Worm (Caenorhabditis elegans) whole organism, late embryonic: Measurements from ENCODE around the gene B0302.5.

Source experiments
- F13H6.1 ChIP-seq: sonication (generic microtip); optimal IDR thresholded peaks from 2 replicates; lab custom pipeline; 2016; ENCODE audit warnings: missing genetic modification characterization, missing compliant biosample characterization
- K09A11.1 ChIP-seq: sonication (generic microtip); optimal IDR thresholded peaks from 2 replicates; lab custom pipeline; 2017; ENCODE audit warnings: antibody characterized with exemption, mild to moderate bottlenecking, missing genetic modification characterization, missing compliant biosample characterization; ENCODE audit not compliant: insufficient read depth
- T23F11.4 ChIP-seq: fragments of 200-800 bp; sonication (Bioruptor generic); optimal IDR thresholded peaks from 2 replicates; lab custom pipeline; 2018; ENCODE audit warnings: mild to moderate bottlenecking, missing genetic modification characterization, missing compliant biosample characterization
- ahr-1 ChIP-seq: sonication (generic microtip); optimal IDR thresholded peaks from 2 replicates; lab custom pipeline; 2016; ENCODE audit warnings: missing genetic modification characterization, missing compliant biosample characterization
- ceh-14 ChIP-seq: sonication (generic microtip); optimal IDR thresholded peaks from 2 replicates; lab custom pipeline; 2016; ENCODE audit warnings: missing genotype, missing genetic modification characterization, missing compliant biosample characterization
- ceh-18 ChIP-seq: sonication (generic microtip); optimal IDR thresholded peaks from 2 replicates; lab custom pipeline; 2016; ENCODE audit warnings: missing genetic modification characterization, missing compliant biosample characterization
- ceh-24 ChIP-seq: sonication (generic microtip); optimal IDR thresholded peaks from 2 replicates; lab custom pipeline; 2016; ENCODE audit warnings: mild to moderate bottlenecking, missing genetic modification characterization, missing compliant biosample characterization
- ceh-31 ChIP-seq: sonication (generic microtip); optimal IDR thresholded peaks from 2 replicates; lab custom pipeline; 2016; ENCODE audit warnings: missing genetic modification characterization, missing compliant biosample characterization
- ceh-6 ChIP-seq: fragments of 200-800 bp; sonication (Bioruptor generic); optimal IDR thresholded peaks from 2 replicates; lab custom pipeline; 2018; ENCODE audit warnings: mild to moderate bottlenecking, missing genetic modification characterization, missing compliant biosample characterization
- dmd-4 ChIP-seq: sonication (generic microtip); optimal IDR thresholded peaks from 2 replicates; lab custom pipeline; 2016; ENCODE audit warnings: borderline replicate concordance, missing genetic modification characterization, missing compliant biosample characterization
- dve-1 ChIP-seq: sonication (generic microtip); optimal IDR thresholded peaks from 2 replicates; lab custom pipeline; 2017; ENCODE audit warnings: antibody characterized with exemption, mild to moderate bottlenecking, missing genetic modification characterization, missing compliant biosample characterization
- elt-2 ChIP-seq: sonication (generic microtip); optimal IDR thresholded peaks from 2 replicates; lab custom pipeline; 2016; ENCODE audit warnings: missing genetic modification reagents, missing genetic modification characterization, missing compliant biosample characterization
- elt-4 ChIP-seq: sonication (generic microtip); optimal IDR thresholded peaks from 2 replicates; lab custom pipeline; 2016; ENCODE audit warnings: missing genetic modification characterization, missing compliant biosample characterization
- gmeb-2 ChIP-seq: sonication (generic microtip); optimal IDR thresholded peaks from 2 replicates; lab custom pipeline; 2016; ENCODE audit warnings: missing genetic modification characterization, inconsistent platforms, missing compliant biosample characterization
- hlh-15 ChIP-seq: sonication (generic microtip); optimal IDR thresholded peaks from 2 replicates; lab custom pipeline; 2016; ENCODE audit warnings: missing genetic modification characterization, missing compliant biosample characterization
- hlh-8 ChIP-seq: sonication (generic microtip); optimal IDR thresholded peaks from 2 replicates; lab custom pipeline; 2016; ENCODE audit warnings: missing genotype, missing genetic modification characterization, missing compliant biosample characterization
- lim-6 ChIP-seq: sonication (generic microtip); optimal IDR thresholded peaks from 2 replicates; lab custom pipeline; 2016; ENCODE audit warnings: missing genetic modification characterization, missing compliant biosample characterization
- madf-2 ChIP-seq: sonication (generic microtip); optimal IDR thresholded peaks from 2 replicates; lab custom pipeline; 2017; ENCODE audit warnings: missing genetic modification characterization, missing compliant biosample characterization
- nfya-1 ChIP-seq: sonication (generic microtip); optimal IDR thresholded peaks from 2 replicates; lab custom pipeline; 2017; ENCODE audit warnings: missing genetic modification characterization, mild to moderate bottlenecking, missing compliant biosample characterization, antibody characterized with exemption, moderate library complexity
- nhr-232 ChIP-seq: sonication (generic microtip); optimal IDR thresholded peaks from 2 replicates; lab custom pipeline; 2016; ENCODE audit warnings: missing genetic modification characterization, missing compliant biosample characterization
- pat-9 ChIP-seq: fragments of 200-800 bp; sonication (Bioruptor generic); optimal IDR thresholded peaks from 2 replicates; lab custom pipeline; 2018; ENCODE audit warnings: mild to moderate bottlenecking, missing genetic modification characterization, moderate library complexity, missing compliant biosample characterization
- pha-2 ChIP-seq: sonication (generic microtip); optimal IDR thresholded peaks from 2 replicates; lab custom pipeline; 2017; ENCODE audit warnings: mild to moderate bottlenecking, missing genetic modification characterization, missing compliant biosample characterization
- pros-1 ChIP-seq: fragments of 150-350 bp; optimal IDR thresholded peaks from 2 replicates; lab custom pipeline; 2014; ENCODE audit warnings: missing biosample characterization, missing genetic modification reagents, missing genetic modification characterization
- ref-2 ChIP-seq: sonication (generic microtip); optimal IDR thresholded peaks from 2 replicates; lab custom pipeline; 2016; ENCODE audit warnings: missing genetic modification characterization, missing compliant biosample characterization
- rnt-1 ChIP-seq: sonication (generic microtip); optimal IDR thresholded peaks from 2 replicates; lab custom pipeline; 2016; ENCODE audit warnings: missing genetic modification characterization, missing compliant biosample characterization
- sdc-2 ChIP-seq: sonication (generic microtip); optimal IDR thresholded peaks from 2 replicates; lab custom pipeline; 2016; ENCODE audit warnings: missing genotype, missing genetic modification characterization, missing compliant biosample characterization
- tbx-2 ChIP-seq: sonication (generic microtip); optimal IDR thresholded peaks from 2 replicates; lab custom pipeline; 2016; ENCODE audit warnings: missing genetic modification characterization, missing compliant biosample characterization
- tbx-7 ChIP-seq: sonication (generic microtip); optimal IDR thresholded peaks from 2 replicates; lab custom pipeline; 2016; ENCODE audit warnings: missing genotype, missing genetic modification characterization, missing compliant biosample characterization
- ttx-3 ChIP-seq: sonication (generic microtip); optimal IDR thresholded peaks from 2 replicates; lab custom pipeline; 2016; ENCODE audit warnings: missing genetic modification reagents, missing genetic modification characterization, missing compliant biosample characterization
- unc-3 ChIP-seq, 2 experiments: fragments of 200-800 bp in 1 of 2; sonication (Bioruptor generic) in 1 of 2; sonication (generic microtip) in 1 of 2; conservative IDR thresholded peaks in 1 of 2; optimal IDR thresholded peaks in 1 of 2; 2 replicates each; pipeline versions ENCODE4 v1.3.6 to Lab custom; 2016 to 2022; ENCODE audit warnings: missing compliant biosample characterization in 2 of 2, missing genetic modification characterization in 2 of 2, missing genetic modification reagents in 1 of 2
- unc-55 ChIP-seq: sonication (generic microtip); optimal IDR thresholded peaks from 2 replicates; lab custom pipeline; 2017; ENCODE audit warnings: missing biosample characterization, missing genetic modification reagents, missing genetic modification characterization
- ztf-16 ChIP-seq: sonication (generic microtip); optimal IDR thresholded peaks from 2 replicates; lab custom pipeline; 2017; ENCODE audit warnings: missing genetic modification characterization, missing compliant biosample characterization

Gene B0302.5

DNA sequence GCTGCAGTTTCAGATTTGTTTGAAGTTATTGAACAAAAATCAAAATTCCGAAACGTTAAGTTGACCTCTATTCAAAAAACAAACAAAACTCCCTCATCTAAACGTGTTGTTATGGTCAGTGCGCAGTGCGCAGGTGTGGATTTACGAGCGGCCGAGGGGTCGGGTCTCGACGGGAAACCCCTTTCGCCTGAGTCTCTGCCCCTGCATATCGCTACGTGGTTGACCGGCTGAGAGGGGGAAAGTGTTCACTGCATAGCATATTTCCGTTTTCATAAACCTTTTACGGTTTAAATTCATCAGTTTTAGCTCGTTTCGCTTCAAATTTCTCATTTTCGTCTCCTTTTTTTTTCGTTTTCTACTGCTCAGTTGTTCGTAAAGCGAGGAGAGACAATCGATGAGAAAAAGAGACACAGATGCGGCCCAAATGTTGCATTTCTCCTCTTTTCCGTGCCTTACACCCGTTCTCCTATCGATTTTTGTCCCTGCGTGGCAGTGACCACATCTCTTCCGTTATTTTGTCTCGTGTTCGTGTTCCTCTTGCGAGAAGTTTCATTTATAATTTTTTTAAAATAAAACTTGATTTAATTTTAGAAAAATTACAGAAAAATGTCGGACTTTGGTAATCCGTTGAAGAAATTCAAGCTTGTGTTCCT is 27.1 kb upstream of the B0302.5 start, which contains the start of gene rab-6.2 (continued):
- TF ChIP-seq unc-3 (GFP tag; conservative IDR thresholded peaks at IDR 0.05; lab: Robert Waterston, UW) (no peak), unc-3 (tag; optimal IDR thresholded peaks at IDR 0.05; lab: Kevin White, UChicago) (no peak), hlh-15 (tag; lab: Kevin White, UChicago) (no peak), dve-1 (tag; lab: Kevin White, UChicago) (no peak), nfya-1 (tag; lab: Kevin White, UChicago) (peak; percentile 5), hlh-8 (tag; lab: Kevin White, UChicago) (no peak), ceh-14 (no peak), pha-2 (no peak), lim-6 (tag; lab: Kevin White, UChicago) (no peak), tbx-2 (peak; percentile 30), ahr-1 (tag; lab: Kevin White, UChicago) (no peak), ceh-6 (no peak)
- TF ChIP-seq, all 69 proteins: peak for 8

DNA sequence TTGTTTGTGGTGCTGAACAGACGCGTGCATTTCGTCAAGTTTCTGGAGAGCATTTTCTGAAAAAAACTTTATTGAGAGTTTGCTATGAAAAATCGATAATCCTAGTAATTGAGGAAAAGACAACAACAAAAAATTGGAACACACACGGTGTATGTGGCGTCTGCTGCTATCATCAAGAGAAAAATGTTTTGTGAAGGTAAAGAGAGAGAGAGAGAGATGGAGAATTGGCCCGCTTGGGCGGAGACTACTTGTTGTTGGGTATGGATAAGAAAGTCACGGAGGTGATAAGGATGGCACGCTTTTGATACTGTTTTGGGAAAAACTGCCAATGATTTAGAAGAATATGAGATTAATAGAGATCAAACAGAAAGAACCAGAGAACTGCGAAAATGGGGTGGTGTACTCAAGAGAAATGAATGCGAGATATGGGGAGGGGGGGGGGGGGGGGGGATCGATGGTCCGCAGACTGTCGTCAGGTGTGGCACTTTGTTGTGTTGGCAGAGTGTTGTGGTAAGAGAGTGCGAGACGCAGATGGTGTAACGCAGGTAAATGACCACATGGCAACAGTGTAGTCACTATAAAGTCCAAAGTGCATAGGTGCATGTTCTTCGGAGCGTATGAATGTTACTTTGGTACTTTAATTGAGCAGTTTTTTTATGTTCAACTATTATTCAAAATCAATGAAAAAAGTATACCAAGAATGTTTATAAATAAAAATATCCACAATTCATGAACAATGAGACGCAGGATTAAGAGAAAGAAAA is 22.3 kb upstream of the B0302.5 start, which contains the start of gene acdh-7:
acdh-7 (minus strand) TSS at position 56 of the 764 bp plus-strand sequence.
- TF ChIP-seq rnt-1 (tag; lab: Kevin White, UChicago) (no peak), elt-2 (peak; percentile 39)

DNA sequence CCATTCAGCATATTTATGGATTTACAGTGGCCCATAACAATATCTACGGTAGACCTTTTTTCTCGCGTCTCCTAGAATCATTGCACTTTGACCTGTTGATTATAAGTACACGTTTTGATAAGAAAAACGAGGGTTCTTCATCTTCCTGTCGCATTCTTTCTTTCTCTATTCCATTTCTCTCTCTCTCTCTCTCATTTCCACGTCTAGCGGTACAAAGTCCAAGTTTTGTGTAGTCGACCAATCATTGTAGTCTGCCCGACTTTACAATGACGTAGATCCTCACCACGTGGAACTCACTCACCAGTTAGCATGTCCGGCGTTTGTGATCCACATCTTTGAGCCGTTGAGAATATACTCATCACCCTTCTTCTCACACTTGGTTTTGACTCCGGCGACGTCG is 21.2 kb upstream of the B0302.5 start:
- TF ChIP-seq nfya-1 (tag; lab: Kevin White, UChicago) (peak; percentile 86), nhr-232 (tag; lab: Kevin White, UChicago) (no peak), unc-55 (GFP tag; lab: Kevin White, UChicago) (peak; percentile 65), ceh-18 (tag; lab: Kevin White, UChicago) (peak; percentile 7)

DNA sequence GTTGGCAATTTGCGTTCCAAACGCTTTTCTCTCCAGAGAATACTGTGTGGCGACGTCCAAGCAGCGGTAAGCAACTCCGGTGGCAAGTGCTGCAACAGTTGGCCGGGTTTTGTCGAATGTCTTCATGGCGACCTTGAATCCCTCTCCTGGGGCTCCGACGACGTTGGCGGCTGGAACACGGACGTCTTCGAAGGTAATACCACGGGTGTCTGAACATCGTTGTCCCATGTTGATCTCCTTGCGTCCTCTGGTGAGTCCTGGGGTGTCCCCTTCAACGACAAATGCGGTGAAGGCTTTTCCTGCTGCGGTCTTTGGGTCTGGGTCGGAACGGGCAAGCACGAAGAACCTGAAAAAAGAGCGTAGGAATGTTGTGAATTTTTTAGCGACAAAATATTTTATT is 20.8 kb upstream of the B0302.5 start:
- TF ChIP-seq elt-2: no peak

DNA sequence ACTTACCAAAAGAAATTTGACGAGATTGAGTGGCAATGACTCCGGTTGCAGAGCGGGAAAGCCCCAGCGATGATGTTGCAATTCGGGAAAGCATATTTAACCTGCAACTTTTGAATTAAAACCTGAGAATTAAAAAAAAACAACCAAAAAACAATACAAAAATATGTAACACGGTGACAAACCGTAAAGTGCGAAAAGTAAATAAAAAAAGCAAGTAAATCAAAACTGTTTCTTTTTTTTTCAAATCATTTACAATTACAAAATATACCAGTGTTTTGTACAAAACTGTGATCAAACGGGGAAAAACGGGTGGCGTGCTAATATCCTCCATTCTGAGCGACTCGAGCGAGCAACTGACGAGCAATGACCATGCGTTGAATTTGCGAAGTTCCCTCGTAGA is 19.9 kb upstream of the B0302.5 start, which contains the start of gene acdh-10:
acdh-10 (minus strand) TSS at position 101 of the 400 bp plus-strand sequence.
- TF ChIP-seq T23F11.4 (GFP tag; lab: Kevin White, UChicago) (no peak), ztf-16 (tag; lab: Kevin White, UChicago) (no peak), ttx-3 (tag; lab: Kevin White, UChicago) (no peak)
- TF ChIP-seq, all 69 proteins: peak for 0

DNA sequence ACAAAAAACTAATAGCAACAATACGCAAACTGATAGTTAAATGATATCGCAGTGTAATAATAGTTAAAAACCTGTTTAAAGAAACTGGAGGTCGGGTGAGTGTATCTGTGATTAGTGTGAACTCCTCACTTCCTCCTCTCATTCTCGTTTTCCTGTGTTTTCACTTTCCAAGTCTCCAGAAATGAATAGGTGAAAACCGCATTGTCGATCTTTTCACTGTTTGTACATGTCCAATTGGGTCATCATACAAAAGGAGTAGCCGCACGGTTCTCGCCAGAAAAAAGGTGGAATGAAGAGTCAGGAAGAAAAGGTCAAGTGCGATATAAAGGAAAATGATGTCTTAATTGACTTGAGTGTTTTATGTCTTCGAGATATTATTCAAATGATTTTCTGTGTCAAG is 16.6 kb upstream of the B0302.5 start:
- TF ChIP-seq ceh-31 (tag; lab: Kevin White, UChicago) (no peak), K09A11.1 (tag; lab: Kevin White, UChicago) (no peak), ceh-24 (tag; lab: Kevin White, UChicago) (no peak), ref-2 (no peak), dve-1 (tag; lab: Kevin White, UChicago) (no peak), elt-2 (no peak), tbx-7 (tag; lab: Kevin White, UChicago) (no peak), F13H6.1 (no peak), lim-6 (tag; lab: Kevin White, UChicago) (no peak), elt-4 (tag; lab: Kevin White, UChicago) (no peak), madf-2 (tag; lab: Kevin White, UChicago) (no peak), pat-9 (tag; lab: Kevin White, UChicago) (no peak), gmeb-2 (tag; lab: Kevin White, UChicago) (no peak), dmd-4 (no peak), sdc-2 (tag; lab: Kevin White, UChicago) (no peak), pros-1 (tag; lab: Kevin White, UChicago) (no peak)
